Worm (Caenorhabditis elegans) whole organism, L1 larva: Measurements from ENCODE around the gene col-131.
A peak's percentile ranks its signal among the peaks of the same experiment; 100 is the strongest.

Experiments used
- aha-1 ChIP-seq: fragments of 150-350 bp; optimal IDR thresholded peaks from 2 replicates; lab custom pipeline; 2014; ENCODE audit warnings: missing biosample characterization, missing genetic modification characterization
- blmp-1 ChIP-seq: fragments of 150-350 bp; optimal IDR thresholded peaks from 2 replicates; lab custom pipeline; 2014; ENCODE audit warnings: missing biosample characterization, missing genetic modification characterization
- ceh-8 ChIP-seq: fragments of 200-800 bp; sonication (Bioruptor generic); optimal IDR thresholded peaks from 2 replicates; lab custom pipeline; 2018; ENCODE audit warnings: mild to moderate bottlenecking, missing genetic modification characterization, moderate library complexity, missing compliant biosample characterization
- ceh-88 ChIP-seq: fragments of 200-800 bp; sonication (Bioruptor generic); IDR thresholded peaks from 2 replicates; pipeline ENCODE4 v1.3.6; 2022; ENCODE audit warnings: missing genetic modification characterization, missing compliant biosample characterization
- dpl-1 ChIP-seq, 3 experiments: fragments of 150-350 bp in 2 of 3; sonication (generic microtip) in 1 of 3; optimal IDR thresholded peaks; 2 replicates each; lab custom pipeline; 2014 to 2017; ENCODE audit warnings: missing biosample characterization in 3 of 3, missing genetic modification characterization in 3 of 3, missing genetic modification reagents in 3 of 3
- efl-1 ChIP-seq, 4 experiments: fragments of 150-350 bp; optimal IDR thresholded peaks in 3 of 4; peaks in 1 of 4; 1 replicate in 1 of 4; 2 replicates in 3 of 4; lab custom pipeline; 2014; ENCODE audit warnings: missing biosample characterization in 2 of 4, missing genetic modification characterization in 2 of 4, missing genetic modification reagents in 2 of 4
- efl-3 ChIP-seq: fragments of 200-800 bp; sonication (Bioruptor generic); optimal IDR thresholded peaks from 2 replicates; lab custom pipeline; 2018; ENCODE audit warnings: mild to moderate bottlenecking, missing genetic modification characterization, missing compliant biosample characterization
- egl-13 ChIP-seq: sonication (generic microtip); optimal IDR thresholded peaks from 2 replicates; lab custom pipeline; 2016; ENCODE audit warnings: missing genotype, missing genetic modification reagents, missing genetic modification characterization, missing compliant biosample characterization
- elt-2 ChIP-seq: sonication (generic microtip); optimal IDR thresholded peaks from 2 replicates; lab custom pipeline; 2016; ENCODE audit warnings: missing genetic modification characterization, mild to moderate bottlenecking, inconsistent platforms, missing compliant biosample characterization, missing genetic modification reagents
- elt-3 ChIP-seq, 6 experiments: fragments of 150-350 bp in 1 of 6; sonication (generic microtip); optimal IDR thresholded peaks; 2 replicates each; lab custom pipeline; 2017 to 2018; ENCODE audit warnings: missing biosample characterization in 6 of 6, missing genetic modification characterization in 6 of 6, inconsistent platforms in 1 of 6
- fkh-10 ChIP-seq: sonication (generic microtip); optimal IDR thresholded peaks from 2 replicates; lab custom pipeline; 2017; ENCODE audit warnings: missing biosample characterization, missing genetic modification reagents, missing genetic modification characterization
- hlh-4 ChIP-seq: sonication (generic microtip); optimal IDR thresholded peaks from 2 replicates; lab custom pipeline; 2016; ENCODE audit warnings: mild to moderate bottlenecking, missing genetic modification characterization, missing compliant biosample characterization
- hpl-2 ChIP-seq: fragments of 150-350 bp; optimal IDR thresholded peaks from 2 replicates; lab custom pipeline; 2014; ENCODE audit warnings: missing biosample characterization, missing genetic modification reagents, missing genetic modification characterization
- irx-1 ChIP-seq: sonication (generic microtip); optimal IDR thresholded peaks from 2 replicates; lab custom pipeline; 2016; ENCODE audit warnings: missing genetic modification characterization, missing compliant biosample characterization
- jun-1 ChIP-seq: fragments of 150-350 bp; optimal IDR thresholded peaks from 2 replicates; lab custom pipeline; 2014; ENCODE audit warnings: missing biosample characterization, missing genetic modification reagents, missing genetic modification characterization
- lin-14 ChIP-seq: fragments of 200-800 bp; sonication (Bioruptor generic); optimal IDR thresholded peaks from 2 replicates; lab custom pipeline; 2018; ENCODE audit warnings: mild to moderate bottlenecking, missing genetic modification characterization, moderate library complexity, missing compliant biosample characterization
- lin-15B ChIP-seq: fragments of 150-350 bp; sonication (generic microtip); optimal IDR thresholded peaks from 3 replicates; lab custom pipeline; 2014; ENCODE audit warnings: missing biosample characterization, missing genetic modification characterization
- lin-35 ChIP-seq, 2 experiments: fragments of 150-350 bp; optimal IDR thresholded peaks; 2 replicates each; lab custom pipeline; 2014; ENCODE audit warnings: missing biosample characterization in 2 of 2, missing genetic modification characterization in 2 of 2, missing genetic modification reagents in 2 of 2
- lin-39 ChIP-seq: fragments of 150-350 bp; optimal IDR thresholded peaks from 2 replicates; lab custom pipeline; 2014; ENCODE audit warnings: missing biosample characterization, missing genetic modification reagents, missing genetic modification characterization
- mab-9 ChIP-seq: fragments of 200-800 bp; sonication (Bioruptor generic); IDR thresholded peaks from 2 replicates; pipeline ENCODE4 v1.3.6; 2022; ENCODE audit warnings: missing genetic modification reagents, missing genetic modification characterization, missing compliant biosample characterization
- mdl-1 ChIP-seq, 2 experiments: fragments of 150-350 bp; optimal IDR thresholded peaks; 2 replicates each; lab custom pipeline; 2014 to 2017; ENCODE audit warnings: missing biosample characterization in 2 of 2, missing genetic modification characterization in 2 of 2, inconsistent platforms in 1 of 2
- mep-1 ChIP-seq: fragments of 150-350 bp; optimal IDR thresholded peaks from 2 replicates; lab custom pipeline; 2014; ENCODE audit warnings: missing biosample characterization, missing genetic modification characterization
- nhr-11 ChIP-seq: fragments of 150-350 bp; optimal IDR thresholded peaks from 2 replicates; lab custom pipeline; 2014; ENCODE audit warnings: missing biosample characterization, missing genetic modification characterization
- nhr-19 ChIP-seq: fragments of 200-800 bp; sonication (Bioruptor generic); conservative IDR thresholded peaks from 2 replicates; pipeline ENCODE4 v1.3.6; 2022; ENCODE audit warnings: missing genetic modification characterization, missing compliant biosample characterization
- nhr-20 ChIP-seq: sonication (generic microtip); optimal IDR thresholded peaks from 2 replicates; lab custom pipeline; 2016; ENCODE audit warnings: mild to moderate bottlenecking, missing genetic modification characterization, missing compliant biosample characterization
- nhr-237 ChIP-seq: fragments of 150-350 bp; optimal IDR thresholded peaks from 2 replicates; lab custom pipeline; 2014; ENCODE audit warnings: missing biosample characterization, missing genetic modification characterization
- nhr-47 ChIP-seq: sonication (generic microtip); optimal IDR thresholded peaks from 2 replicates; lab custom pipeline; 2016; ENCODE audit warnings: mild to moderate bottlenecking, missing genetic modification characterization, moderate library complexity, missing compliant biosample characterization
- nhr-71 ChIP-seq: sonication (generic microtip); optimal IDR thresholded peaks from 2 replicates; lab custom pipeline; 2016; ENCODE audit warnings: mild to moderate bottlenecking, missing genetic modification characterization, moderate library complexity, missing compliant biosample characterization
- nhr-77 ChIP-seq: fragments of 150-350 bp; optimal IDR thresholded peaks from 2 replicates; lab custom pipeline; 2014; ENCODE audit warnings: missing biosample characterization, missing genetic modification characterization
- nhr-85 ChIP-seq: sonication (generic microtip); peaks from one replicate; lab custom pipeline; 2016; ENCODE audit warnings: missing genetic modification characterization, inconsistent platforms, missing compliant biosample characterization
- nhr-90 ChIP-seq: sonication (generic microtip); optimal IDR thresholded peaks from 2 replicates; lab custom pipeline; 2016; ENCODE audit warnings: mild to moderate bottlenecking, missing genetic modification characterization, missing compliant biosample characterization; ENCODE audit not compliant: poor library complexity
- pag-3 ChIP-seq: sonication (generic microtip); optimal IDR thresholded peaks from 2 replicates; lab custom pipeline; 2017; ENCODE audit warnings: missing genetic modification characterization, mild to moderate bottlenecking, missing compliant biosample characterization, antibody characterized with exemption, borderline replicate concordance; ENCODE audit not compliant: insufficient read depth
- pax-3 ChIP-seq: fragments of 200-800 bp; sonication (Bioruptor generic); optimal IDR thresholded peaks from 2 replicates; lab custom pipeline; 2018; ENCODE audit warnings: mild to moderate bottlenecking, missing genetic modification characterization, moderate library complexity, missing compliant biosample characterization
- snu-23 ChIP-seq: sonication (generic microtip); optimal IDR thresholded peaks from 2 replicates; lab custom pipeline; 2016; ENCODE audit warnings: missing genetic modification characterization, missing compliant biosample characterization
- sup-37 ChIP-seq: fragments of 200-800 bp; sonication (Bioruptor generic); optimal IDR thresholded peaks from 2 replicates; lab custom pipeline; 2018; ENCODE audit warnings: mild to moderate bottlenecking, missing genetic modification characterization, missing compliant biosample characterization
- swsn-7 ChIP-seq: sonication (generic microtip); optimal IDR thresholded peaks from 2 replicates; lab custom pipeline; 2016; ENCODE audit warnings: missing genetic modification characterization, missing compliant biosample characterization
- tbx-2 ChIP-seq: sonication (generic microtip); optimal IDR thresholded peaks from 2 replicates; lab custom pipeline; 2016; ENCODE audit warnings: missing genetic modification characterization, missing compliant biosample characterization
- tlp-1 ChIP-seq: fragments of 150-350 bp; optimal IDR thresholded peaks from 2 replicates; lab custom pipeline; 2014; ENCODE audit warnings: missing biosample characterization, missing genetic modification characterization
- unc-62 ChIP-seq: fragments of 150-350 bp; optimal IDR thresholded peaks from 2 replicates; lab custom pipeline; 2014; ENCODE audit warnings: missing biosample characterization, missing genetic modification reagents, missing genetic modification characterization
- unc-86 ChIP-seq: sonication (generic microtip); optimal IDR thresholded peaks from 2 replicates; lab custom pipeline; 2016; ENCODE audit warnings: missing genetic modification characterization, missing compliant biosample characterization
- unc-98 ChIP-seq: fragments of 200-800 bp; sonication (Bioruptor generic); IDR thresholded peaks from 2 replicates; pipeline ENCODE4 v1.3.6; 2022; ENCODE audit warnings: missing genetic modification characterization, missing compliant biosample characterization
- zag-1 ChIP-seq: fragments of 150-350 bp; optimal IDR thresholded peaks from 2 replicates; lab custom pipeline; 2014; ENCODE audit warnings: missing biosample characterization, missing genetic modification characterization
- zip-4 ChIP-seq: fragments of 200-800 bp; sonication (Bioruptor generic); optimal IDR thresholded peaks from 2 replicates; lab custom pipeline; 2018; ENCODE audit warnings: mild to moderate bottlenecking, missing genetic modification characterization, moderate library complexity, missing compliant biosample characterization

The col-131 gene

DNA sequence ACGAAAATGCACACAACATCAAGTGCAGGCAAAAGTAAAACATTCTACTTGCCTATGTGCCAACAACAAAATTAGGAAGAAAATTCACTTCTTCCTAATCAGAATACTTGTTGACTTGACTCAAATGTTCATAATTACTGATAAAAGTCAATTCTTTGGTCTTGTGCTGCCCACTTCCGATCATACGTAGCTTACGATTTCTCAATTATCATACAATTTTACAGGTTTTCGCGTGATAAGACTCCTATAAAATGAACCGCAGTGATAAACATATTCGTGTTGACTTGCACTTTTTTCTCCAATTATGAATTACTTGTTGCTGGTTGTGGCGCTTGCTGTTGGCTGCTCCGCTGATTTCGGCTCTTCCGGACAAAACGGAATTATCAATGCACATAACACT, 9.7 kb downstream of the col-131 start, which contains the start of gene scl-2:
TSS of gene scl-2 (plus strand) at position 293 of the 400 bp plus-strand sequence.
- TF ChIP-seq mdl-1 (tag; optimal IDR thresholded peaks at IDR 0.05; lab: Kevin White, UChicago), result peak in 1 of 2 experiments; percentile 0
- TF ChIP-seq lin-39 (tag; lab: Kevin White, UChicago), result no peak
- TF ChIP-seq jun-1 (tag; lab: Kevin White, UChicago), result peak; percentile 80
- TF ChIP-seq blmp-1 (tag; lab: Kevin White, UChicago), result no peak
- no peak for TF ChIP-seq tbx-2
- no peak for TF ChIP-seq ceh-8
- no peak for TF ChIP-seq dpl-1 (GFP tag; optimal IDR thresholded peaks at IDR 0.05; lab: Kevin White, UChicago)
- TF ChIP-seq pax-3 (tag; lab: Kevin White, UChicago), result no peak
- no peak for TF ChIP-seq nhr-77 (tag; lab: Kevin White, UChicago)
- no peak for TF ChIP-seq sup-37
- TF ChIP-seq fkh-10 (GFP tag; lab: Kevin White, UChicago), result no peak
- TF ChIP-seq elt-2, result peak; percentile 99
- TF ChIP-seq efl-1 (optimal IDR thresholded peaks at IDR 0.05; lab: Kevin White, UChicago), result no peak
- peak in 1 of 2 experiments; percentile 35 for TF ChIP-seq efl-1 (GFP tag; optimal IDR thresholded peaks at IDR 0.05 in 1 of 2; lab: Kevin White, UChicago)
- no peak for TF ChIP-seq hlh-4 (tag; lab: Kevin White, UChicago)
- TF ChIP-seq unc-62 (GFP tag; lab: Kevin White, UChicago), result no peak
- TF ChIP-seq pag-3 (tag; lab: Kevin White, UChicago), result no peak
- no peak for TF ChIP-seq zag-1 (tag; lab: Kevin White, UChicago)
- TF ChIP-seq unc-86 (tag; lab: Kevin White, UChicago), result no peak
- TF ChIP-seq nhr-237, result no peak
- TF ChIP-seq lin-14, result no peak
- no peak for TF ChIP-seq unc-98 (GFP tag; lab: Robert Waterston, UW)
- peak in 1 of 2 experiments; percentile 36 for TF ChIP-seq lin-35 (GFP tag; optimal IDR thresholded peaks at IDR 0.05; lab: Kevin White, UChicago)
- no peak for TF ChIP-seq nhr-11 (tag; lab: Kevin White, UChicago)
- TF ChIP-seq hpl-2, result no peak
- peak; percentile 68 for TF ChIP-seq tlp-1 (tag; lab: Kevin White, UChicago)
- no peak for TF ChIP-seq aha-1 (tag; lab: Kevin White, UChicago)
- no peak for TF ChIP-seq zip-4
- no peak for TF ChIP-seq nhr-71
- TF ChIP-seq snu-23 (GFP tag; lab: Kevin White, UChicago), result no peak
- TF ChIP-seq nhr-19 (GFP tag; lab: Robert Waterston, UW), result no peak
- no peak for TF ChIP-seq nhr-90
- no peak for TF ChIP-seq lin-15B (tag; lab: Kevin White, UChicago)
- no peak for TF ChIP-seq nhr-85 (tag; lab: Kevin White, UChicago)

DNA sequence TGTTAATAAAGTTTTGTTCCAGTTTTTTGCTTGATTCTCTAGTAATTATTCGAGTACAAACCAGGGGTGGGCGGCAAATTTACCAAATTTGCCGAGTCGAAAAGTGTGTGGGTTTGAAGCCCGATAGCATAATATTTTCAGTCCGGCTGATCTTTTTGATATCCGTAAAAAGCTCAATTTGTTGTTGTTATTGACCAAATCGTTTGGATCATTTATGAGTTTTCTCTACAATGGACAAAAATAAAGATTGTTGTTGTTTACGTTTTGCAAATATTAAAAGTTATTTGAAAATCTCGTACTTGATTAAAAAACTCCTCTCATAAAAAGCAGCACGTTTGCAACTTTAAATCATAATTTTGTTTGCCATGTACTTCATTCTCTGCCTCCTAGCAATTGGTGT, 11.1 kb downstream of the col-131 start, which contains the start of gene scl-1:
TSS of gene scl-1 (plus strand) at position 301 of the 400 bp plus-strand sequence.
- no peak for TF ChIP-seq efl-1 (optimal IDR thresholded peaks at IDR 0.05; lab: Kevin White, UChicago)
- TF ChIP-seq efl-1 (GFP tag; optimal IDR thresholded peaks at IDR 0.05 in 1 of 2; lab: Kevin White, UChicago), result no peak
- TF ChIP-seq mep-1 (tag; lab: Kevin White, UChicago), result no peak
- no peak for TF ChIP-seq nhr-77 (tag; lab: Kevin White, UChicago)
- TF ChIP-seq hlh-4 (tag; lab: Kevin White, UChicago), result no peak
- no peak for TF ChIP-seq lin-35 (GFP tag; optimal IDR thresholded peaks at IDR 0.05; lab: Kevin White, UChicago)
- no peak for TF ChIP-seq fkh-10 (GFP tag; lab: Kevin White, UChicago)
- no peak for TF ChIP-seq efl-3
- TF ChIP-seq swsn-7 (tag; lab: Kevin White, UChicago), result no peak
- TF ChIP-seq irx-1 (tag; lab: Kevin White, UChicago), result no peak
- no peak for TF ChIP-seq ceh-88
- TF ChIP-seq egl-13 (tag; lab: Kevin White, UChicago), result no peak
- no peak for TF ChIP-seq nhr-237
- no peak for TF ChIP-seq mab-9 (GFP tag; lab: Robert Waterston, UW)
- TF ChIP-seq tbx-2, result no peak
- TF ChIP-seq nhr-20 (tag; lab: Kevin White, UChicago), result no peak
- TF ChIP-seq nhr-47 (tag; lab: Kevin White, UChicago), result no peak
- no peak for TF ChIP-seq elt-3 (tag; optimal IDR thresholded peaks at IDR 0.05; lab: Kevin White, UChicago)
- no peak for TF ChIP-seq hpl-2
